Fruit fly (Drosophila melanogaster): Measurements from ENCODE around the gene Ctps.

- TF ChIP-seq CG8159 (tag; optimal IDR thresholded peaks at IDR 0.05) (no peak), CG13204 (GFP tag; optimal IDR thresholded peaks at IDR 0.05) (no peak), CG8301 (tag; optimal IDR thresholded peaks at IDR 0.05) (no peak), CG14655 (GFP tag; optimal IDR thresholded peaks at IDR 0.05) (no peak), Pif1B (GFP tag; optimal IDR thresholded peaks at IDR 0.05) (no peak), fd96Ca (GFP tag; IDR thresholded peaks at IDR 0.05) (no peak), CG34367 (tag; optimal IDR thresholded peaks at IDR 0.05) (no peak), D1 (tag; optimal IDR thresholded peaks at IDR 0.05) (no peak)
Measured at dm6 chr3L:15061605-15062004, 36.1 kb upstream of the Ctps start, which contains the start of gene CG13460.

Measured in whole organism, pupa.